Worm (Caenorhabditis elegans) whole organism, L2 larva: ENCODE results near the gene T06D8.9.

Experiments
- C34F6.9 ChIP-seq: fragments of 150-350 bp; optimal IDR thresholded peaks from 2 replicates; lab custom pipeline; 2014; ENCODE audit warnings: missing biosample characterization, missing genetic modification characterization
- ZK546.5 ChIP-seq: sonication (generic microtip); optimal IDR thresholded peaks from 2 replicates; lab custom pipeline; 2017; ENCODE audit warnings: missing biosample characterization, missing genetic modification characterization
- dmd-4 ChIP-seq: sonication (generic microtip); optimal IDR thresholded peaks from 2 replicates; lab custom pipeline; 2017; ENCODE audit warnings: missing biosample characterization, missing genetic modification characterization
- elt-3 ChIP-seq: sonication (generic microtip); optimal IDR thresholded peaks from 2 replicates; lab custom pipeline; 2017; ENCODE audit warnings: missing biosample characterization, missing genetic modification characterization
- nhr-12 ChIP-seq: fragments of 150-350 bp; optimal IDR thresholded peaks from 2 replicates; lab custom pipeline; 2014; ENCODE audit warnings: missing biosample characterization, missing genetic modification characterization
- unc-39 ChIP-seq: fragments of 150-350 bp; optimal IDR thresholded peaks from 2 replicates; lab custom pipeline; 2014; ENCODE audit warnings: missing biosample characterization, missing genetic modification characterization
- unc-62 ChIP-seq: fragments of 150-350 bp; optimal IDR thresholded peaks from 2 replicates; lab custom pipeline; 2014; ENCODE audit warnings: missing biosample characterization, missing genetic modification reagents, missing genetic modification characterization
- zag-1 ChIP-seq: fragments of 150-350 bp; optimal IDR thresholded peaks from 2 replicates; lab custom pipeline; 2014; ENCODE audit warnings: missing biosample characterization, missing genetic modification characterization
- ztf-11 ChIP-seq: sonication (generic microtip); optimal IDR thresholded peaks from 2 replicates; lab custom pipeline; 2017; ENCODE audit warnings: missing biosample characterization, missing genetic modification characterization
- ztf-4 ChIP-seq: fragments of 150-350 bp; optimal IDR thresholded peaks from 2 replicates; lab custom pipeline; 2014; ENCODE audit warnings: missing biosample characterization, missing genetic modification characterization

ce11 chrII:11283013-11283412, 43.6 kb downstream of the T06D8.9 start:
- TF ChIP-seq ZK546.5 (tag; lab: Kevin White, UChicago) (no peak), dmd-4 (tag; lab: Kevin White, UChicago) (no peak), C34F6.9 (tag; lab: Kevin White, UChicago) (no peak), elt-3 (tag; lab: Kevin White, UChicago) (no peak), unc-39 (tag; lab: Kevin White, UChicago) (no peak), ztf-11 (tag; lab: Kevin White, UChicago) (no peak), zag-1 (tag; lab: Kevin White, UChicago) (no peak), nhr-12 (tag; lab: Kevin White, UChicago) (no peak), unc-62 (GFP tag; lab: Kevin White, UChicago) (no peak), ztf-4 (tag; lab: Kevin White, UChicago) (no peak)
